Fruit fly (Drosophila melanogaster) S2 (cell line): ENCODE measurements around the gene lectin-33A.

Experiments used
- CG8478 ChIP-seq: fragments of >200 bp; optimal IDR thresholded peaks from 2 replicates; lab custom pipeline; 2018
- CTCF ChIP-seq, 2 experiments: fragments of >200 bp; optimal IDR thresholded peaks; 2 replicates each; lab custom pipeline; 2018

- TF ChIP-seq CG8478 (lab: Kevin White, UChicago) (no peak), CTCF (optimal IDR thresholded peaks at IDR 0.05; lab: Kevin White, UChicago) (no peak)
Measured at dm6 chr2L:10970134-10970533, 31.7 kb upstream of the lectin-33A start, which contains the start of the genes Tmem214 and YL-1.
